Worm (Caenorhabditis elegans) whole organism, L4/young adult: Measurements from ENCODE around the gene dhhc-8.
A peak's percentile ranks its signal among the peaks of the same experiment; 100 is the strongest.

Experiments
- W03F9.2 ChIP-seq: fragments of 150-350 bp; optimal IDR thresholded peaks from 2 replicates; lab custom pipeline; 2014; ENCODE audit warnings: missing biosample characterization, missing genetic modification characterization
- dao-5 ChIP-seq: sonication (generic microtip); optimal IDR thresholded peaks from 2 replicates; lab custom pipeline; 2016; ENCODE audit warnings: missing genotype, missing genetic modification characterization, moderate library complexity, missing compliant biosample characterization
- him-1 ChIP-seq: sonication (generic microtip); optimal IDR thresholded peaks from 2 replicates; lab custom pipeline; 2016; ENCODE audit warnings: missing genotype, missing genetic modification reagents, missing genetic modification characterization, missing compliant biosample characterization

Gene dhhc-8

ce11 chrIII:13107307-13107706 lies at the start of gene dhhc-8:
TSS of gene dhhc-8 (plus strand) at chrIII:13107607.
- TF ChIP-seq W03F9.2 (tag; lab: Kevin White, UChicago) = no peak
- no peak for TF ChIP-seq him-1 (tag; lab: Kevin White, UChicago)
- no peak for TF ChIP-seq dao-5 (tag; lab: Kevin White, UChicago)

- TF ChIP-seq W03F9.2 (tag; lab: Kevin White, UChicago) (no peak), him-1 (tag; lab: Kevin White, UChicago) (peak; percentile 18)
Observed at ce11 chrIII:13058140-13058539, 49.3 kb upstream of the dhhc-8 start.

- TF ChIP-seq dao-5 (tag; lab: Kevin White, UChicago) (no peak), him-1 (tag; lab: Kevin White, UChicago) (no peak), W03F9.2 (tag; lab: Kevin White, UChicago) (no peak)
Observed at ce11 chrIII:13059335-13059734, 48.1 kb upstream of the dhhc-8 start.

- TF ChIP-seq him-1 (tag; lab: Kevin White, UChicago) (peak; percentile 83), dao-5 (tag; lab: Kevin White, UChicago) (no peak), W03F9.2 (tag; lab: Kevin White, UChicago) (peak; percentile 45)
Observed at ce11 chrIII:13061136-13061535, 46.3 kb upstream of the dhhc-8 start.

- no peak for TF ChIP-seq dao-5 (tag; lab: Kevin White, UChicago)
- TF ChIP-seq W03F9.2 (tag; lab: Kevin White, UChicago) = no peak
- TF ChIP-seq him-1 (tag; lab: Kevin White, UChicago) = no peak
Observed at ce11 chrIII:13061734-13062133, 45.7 kb upstream of the dhhc-8 start.

- TF ChIP-seq him-1 (tag; lab: Kevin White, UChicago) = peak; percentile 97
- peak; percentile 63 for TF ChIP-seq W03F9.2 (tag; lab: Kevin White, UChicago)
- peak; percentile 39 for TF ChIP-seq dao-5 (tag; lab: Kevin White, UChicago)
Observed at ce11 chrIII:13062414-13062965, 44.9 kb upstream of the dhhc-8 start.

- TF ChIP-seq dao-5 (tag; lab: Kevin White, UChicago) (no peak), W03F9.2 (tag; lab: Kevin White, UChicago) (no peak), him-1 (tag; lab: Kevin White, UChicago) (no peak)
Observed at ce11 chrIII:13062989-13063388, 44.4 kb upstream of the dhhc-8 start.

ce11 chrIII:13064213-13065184 lies 42.9 kb upstream of the dhhc-8 start:
- TF ChIP-seq dao-5 (tag; lab: Kevin White, UChicago) = no peak
- no peak for TF ChIP-seq him-1 (tag; lab: Kevin White, UChicago)
- TF ChIP-seq W03F9.2 (tag; lab: Kevin White, UChicago) = no peak

- no peak for TF ChIP-seq dao-5 (tag; lab: Kevin White, UChicago)
- TF ChIP-seq him-1 (tag; lab: Kevin White, UChicago) = no peak
- no peak for TF ChIP-seq W03F9.2 (tag; lab: Kevin White, UChicago)
Observed at ce11 chrIII:13065694-13066093, 41.7 kb upstream of the dhhc-8 start.

- TF ChIP-seq dao-5 (tag; lab: Kevin White, UChicago) (no peak), him-1 (tag; lab: Kevin White, UChicago) (no peak), W03F9.2 (tag; lab: Kevin White, UChicago) (no peak)
Observed at ce11 chrIII:13066828-13067227, 40.6 kb upstream of the dhhc-8 start.

- TF ChIP-seq dao-5 (tag; lab: Kevin White, UChicago) = no peak
- TF ChIP-seq him-1 (tag; lab: Kevin White, UChicago) = peak; percentile 91
Observed at ce11 chrIII:13067884-13068767, 39.3 kb upstream of the dhhc-8 start.

ce11 chrIII:13069416-13069815 lies 38.0 kb upstream of the dhhc-8 start:
- TF ChIP-seq dao-5 (tag; lab: Kevin White, UChicago) = no peak
- no peak for TF ChIP-seq him-1 (tag; lab: Kevin White, UChicago)
- peak; percentile 25 for TF ChIP-seq W03F9.2 (tag; lab: Kevin White, UChicago)
